Worm (Caenorhabditis elegans): ENCODE results near the gene col-146.

col-146 gene

ce11 chrV:9629114-9629513, 629 bp upstream of the col-146 start, which contains the start of gene idpc-3:
idpc-3 (minus strand) TSS chrV:9629214.
- no peak for TF ChIP-seq hmg-4 (GFP tag; optimal IDR thresholded peaks at IDR 0.05)
- TF ChIP-seq tbx-11 (GFP tag; IDR thresholded peaks at IDR 0.05), result no peak
- no peak for TF ChIP-seq ets-7 (tag; optimal IDR thresholded peaks at IDR 0.05)
- TF ChIP-seq hnd-1 (tag; optimal IDR thresholded peaks at IDR 0.05), result no peak
- no peak for TF ChIP-seq sea-1 (GFP tag; conservative IDR thresholded peaks at IDR 0.05)
- TF ChIP-seq ceh-36 (tag; optimal IDR thresholded peaks at IDR 0.05), result no peak
- no peak for TF ChIP-seq scrt-1 (GFP tag; IDR thresholded peaks at IDR 0.05)
- TF ChIP-seq tbx-37 (GFP tag; conservative IDR thresholded peaks at IDR 0.05), result no peak
- TF ChIP-seq B0310.2 (tag; optimal IDR thresholded peaks at IDR 0.05), result no peak
- no peak for TF ChIP-seq hmbx-1 (tag; optimal IDR thresholded peaks at IDR 0.05)
- TF ChIP-seq ama-1 (optimal IDR thresholded peaks at IDR 0.05), result no peak
- TF ChIP-seq ceh-13 (GFP tag; optimal IDR thresholded peaks at IDR 0.05), result no peak
- no peak for TF ChIP-seq flt-1 (GFP tag; IDR thresholded peaks at IDR 0.05)
- no peak for TF ChIP-seq tra-4 (tag; optimal IDR thresholded peaks at IDR 0.05)
- TF ChIP-seq aly-1 (tag; optimal IDR thresholded peaks at IDR 0.05), result no peak
- no peak for TF ChIP-seq pes-1 (GFP tag; IDR thresholded peaks at IDR 0.05)
- no peak for TF ChIP-seq F13C5.2 (tag; optimal IDR thresholded peaks at IDR 0.05)

ce11 chrV:9630542-9630941, 799 bp downstream of the col-146 start:
- TF ChIP-seq ceh-36 (tag; optimal IDR thresholded peaks at IDR 0.05) (no peak), aly-1 (tag; optimal IDR thresholded peaks at IDR 0.05) (no peak), hmg-4 (GFP tag; optimal IDR thresholded peaks at IDR 0.05) (no peak), pes-1 (GFP tag; IDR thresholded peaks at IDR 0.05) (no peak), flt-1 (GFP tag; IDR thresholded peaks at IDR 0.05) (no peak), sea-1 (GFP tag; conservative IDR thresholded peaks at IDR 0.05) (no peak)

ce11 chrV:9630944-9631343, 1.2 kb downstream of the col-146 start, which contains the start of gene T06E4.5:
T06E4.5 (plus strand) TSS chrV:9631244.
- TF ChIP-seq hnd-1 (tag; optimal IDR thresholded peaks at IDR 0.05) (no peak), ets-7 (tag; optimal IDR thresholded peaks at IDR 0.05) (no peak), aly-1 (tag; optimal IDR thresholded peaks at IDR 0.05) (no peak), ceh-36 (tag; optimal IDR thresholded peaks at IDR 0.05) (no peak)

- TF ChIP-seq tra-4 (tag; optimal IDR thresholded peaks at IDR 0.05), result no peak
Observed at ce11 chrV:9632348-9632747, 2.6 kb downstream of the col-146 start.

- no peak for TF ChIP-seq tbx-37 (GFP tag; conservative IDR thresholded peaks at IDR 0.05)
- no peak for TF ChIP-seq tbx-11 (GFP tag; IDR thresholded peaks at IDR 0.05)
- TF ChIP-seq scrt-1 (GFP tag; IDR thresholded peaks at IDR 0.05), result no peak
- no peak for TF ChIP-seq hmbx-1 (tag; optimal IDR thresholded peaks at IDR 0.05)
- no peak for TF ChIP-seq aly-1 (tag; optimal IDR thresholded peaks at IDR 0.05)
- no peak for TF ChIP-seq B0310.2 (tag; optimal IDR thresholded peaks at IDR 0.05)
- TF ChIP-seq pes-1 (GFP tag; IDR thresholded peaks at IDR 0.05), result no peak
- TF ChIP-seq hnd-1 (tag; optimal IDR thresholded peaks at IDR 0.05), result no peak
- TF ChIP-seq ceh-13 (GFP tag; optimal IDR thresholded peaks at IDR 0.05), result no peak
- TF ChIP-seq hmg-4 (GFP tag; optimal IDR thresholded peaks at IDR 0.05), result no peak
Observed at ce11 chrV:9633313-9633712, 3.6 kb downstream of the col-146 start, which contains the start of gene col-147. col-147 (minus strand) TSS chrV:9633338.

- TF ChIP-seq ceh-36 (tag; optimal IDR thresholded peaks at IDR 0.05), result no peak
- no peak for TF ChIP-seq ceh-13 (GFP tag; optimal IDR thresholded peaks at IDR 0.05)
Observed at ce11 chrV:9645507-9645906, 15.8 kb downstream of the col-146 start, which contains the start of the genes atl-1 and hcp-2. atl-1 (minus strand) TSS chrV:9645595. hcp-2 (plus strand) TSS chrV:9645859.

ce11 chrV:9651294-9651693, 21.6 kb downstream of the col-146 start, which contains the start of gene T06E4.21:
T06E4.21 (plus strand) TSS chrV:9651594.
- TF ChIP-seq tbx-11 (GFP tag; IDR thresholded peaks at IDR 0.05) (no peak), hmg-4 (GFP tag; optimal IDR thresholded peaks at IDR 0.05) (no peak), ceh-13 (GFP tag; optimal IDR thresholded peaks at IDR 0.05) (no peak), B0310.2 (tag; optimal IDR thresholded peaks at IDR 0.05) (no peak), scrt-1 (GFP tag; IDR thresholded peaks at IDR 0.05) (no peak), tbx-37 (GFP tag; conservative IDR thresholded peaks at IDR 0.05) (no peak), sea-1 (GFP tag; conservative IDR thresholded peaks at IDR 0.05) (no peak), hnd-1 (tag; optimal IDR thresholded peaks at IDR 0.05) (no peak), ama-1 (optimal IDR thresholded peaks at IDR 0.05) (no peak), flt-1 (GFP tag; IDR thresholded peaks at IDR 0.05) (no peak), F13C5.2 (tag; optimal IDR thresholded peaks at IDR 0.05) (no peak), ets-7 (tag; optimal IDR thresholded peaks at IDR 0.05) (no peak)

- no peak for TF ChIP-seq hnd-1 (tag; optimal IDR thresholded peaks at IDR 0.05)
- TF ChIP-seq ets-7 (tag; optimal IDR thresholded peaks at IDR 0.05), result no peak
- no peak for TF ChIP-seq ceh-13 (GFP tag; optimal IDR thresholded peaks at IDR 0.05)
- TF ChIP-seq sea-1 (GFP tag; conservative IDR thresholded peaks at IDR 0.05), result no peak
- TF ChIP-seq tbx-37 (GFP tag; conservative IDR thresholded peaks at IDR 0.05), result no peak
- TF ChIP-seq scrt-1 (GFP tag; IDR thresholded peaks at IDR 0.05), result no peak
- no peak for TF ChIP-seq flt-1 (GFP tag; IDR thresholded peaks at IDR 0.05)
- TF ChIP-seq tbx-11 (GFP tag; IDR thresholded peaks at IDR 0.05), result no peak
Observed at ce11 chrV:9654154-9654805, 24.5 kb downstream of the col-146 start, which contains the start of gene cyp-29A4. cyp-29A4 (plus strand) TSS chrV:9654755.

Measured in whole organism, early embryonic.